Worm (Caenorhabditis elegans) whole organism, mixed stage, embryonic: ENCODE measurements around the gene oat-1.

Experiments used
- ces-1 ChIP-seq: fragments of 150-350 bp; optimal IDR thresholded peaks from 2 replicates; lab custom pipeline; 2014; ENCODE audit warnings: missing biosample characterization, missing genetic modification reagents, missing genetic modification characterization
- elt-3 ChIP-seq: fragments of 150-350 bp; optimal IDR thresholded peaks from 2 replicates; lab custom pipeline; 2014; ENCODE audit warnings: missing biosample characterization, missing genetic modification characterization
- lin-13 ChIP-seq: fragments of 150-350 bp; optimal IDR thresholded peaks from 2 replicates; lab custom pipeline; 2014; ENCODE audit warnings: missing biosample characterization, missing genetic modification characterization
- lsy-2 ChIP-seq: fragments of 150-350 bp; optimal IDR thresholded peaks from 2 replicates; lab custom pipeline; 2014; ENCODE audit warnings: missing biosample characterization, missing genetic modification characterization
- mab-5 ChIP-seq: fragments of 150-350 bp; optimal IDR thresholded peaks from 2 replicates; lab custom pipeline; 2014; ENCODE audit warnings: missing biosample characterization, missing genetic modification characterization
- nhr-12 ChIP-seq: fragments of 150-350 bp; optimal IDR thresholded peaks from 2 replicates; lab custom pipeline; 2014; ENCODE audit warnings: missing biosample characterization, missing genetic modification characterization
- nhr-237 ChIP-seq: fragments of 150-350 bp; optimal IDR thresholded peaks from 2 replicates; lab custom pipeline; 2014; ENCODE audit warnings: missing biosample characterization, missing genetic modification characterization
- nhr-28 ChIP-seq: fragments of 150-350 bp; optimal IDR thresholded peaks from 2 replicates; lab custom pipeline; 2014; ENCODE audit warnings: missing biosample characterization, missing genetic modification characterization
- nhr-76 ChIP-seq: sonication (generic microtip); optimal IDR thresholded peaks from 2 replicates; lab custom pipeline; 2017; ENCODE audit warnings: missing biosample characterization, missing genetic modification characterization
- snpc-4 ChIP-seq: fragments of 150-350 bp; optimal IDR thresholded peaks from 2 replicates; lab custom pipeline; 2014; ENCODE audit warnings: missing biosample characterization, missing genetic modification characterization
- tbx-8 ChIP-seq: fragments of 200-800 bp; sonication (Bioruptor generic); optimal IDR thresholded peaks from 2 replicates; lab custom pipeline; 2018; ENCODE audit warnings: mild to moderate bottlenecking, missing genetic modification characterization, moderate library complexity, missing compliant biosample characterization
- unc-120 ChIP-seq: sonication (generic microtip); optimal IDR thresholded peaks from 2 replicates; lab custom pipeline; 2017; ENCODE audit warnings: missing genetic modification characterization, missing compliant biosample characterization; ENCODE audit not compliant: poor library complexity, severe bottlenecking
- zip-8 ChIP-seq: fragments of 150-350 bp; optimal IDR thresholded peaks from 2 replicates; lab custom pipeline; 2014; ENCODE audit warnings: missing biosample characterization, missing genetic modification characterization
- ztf-11 ChIP-seq: fragments of 150-350 bp; optimal IDR thresholded peaks from 2 replicates; lab custom pipeline; 2014; ENCODE audit warnings: missing biosample characterization, missing genetic modification characterization

- TF ChIP-seq mab-5 (tag; lab: Kevin White, UChicago) = no peak
- no peak for TF ChIP-seq nhr-12 (tag; lab: Kevin White, UChicago)
- no peak for TF ChIP-seq tbx-8 (GFP tag; lab: Kevin White, UChicago)
- no peak for TF ChIP-seq lin-13
- TF ChIP-seq nhr-28 (tag; lab: Kevin White, UChicago) = no peak
- TF ChIP-seq ces-1 (GFP tag; lab: Kevin White, UChicago) = no peak
- no peak for TF ChIP-seq elt-3 (tag; lab: Kevin White, UChicago)
- no peak for TF ChIP-seq ztf-11 (tag; lab: Kevin White, UChicago)
- no peak for TF ChIP-seq unc-120 (tag; lab: Kevin White, UChicago)
- no peak for TF ChIP-seq zip-8
- no peak for TF ChIP-seq lsy-2
- no peak for TF ChIP-seq nhr-76 (tag; lab: Kevin White, UChicago)
- no peak for TF ChIP-seq nhr-237 (tag; lab: Kevin White, UChicago)
- no peak for TF ChIP-seq snpc-4 (tag; lab: Kevin White, UChicago)
These were observed 48.2 kb upstream of the oat-1 start, which contains the start of gene pkg-2 for ce11 chrIV:8520594-8520993.
